Worm (Caenorhabditis elegans) whole organism, L2 larva: ENCODE measurements around the gene C27F2.4.

Experiments
- R02D3.7 ChIP-seq: fragments of 150-350 bp; optimal IDR thresholded peaks from 2 replicates; lab custom pipeline; 2014; ENCODE audit warnings: missing biosample characterization, missing genetic modification characterization
- ama-1 ChIP-seq: fragments of 150-350 bp; optimal IDR thresholded peaks from 2 replicates; lab custom pipeline; 2018; ENCODE audit warnings: inconsistent platforms
- elt-1 ChIP-seq: fragments of 150-350 bp; optimal IDR thresholded peaks from 2 replicates; lab custom pipeline; 2014; ENCODE audit warnings: missing biosample characterization, missing genetic modification characterization
- elt-3 ChIP-seq: sonication (generic microtip); optimal IDR thresholded peaks from 2 replicates; lab custom pipeline; 2017; ENCODE audit warnings: missing biosample characterization, missing genetic modification characterization
- lin-11 ChIP-seq: fragments of 150-350 bp; sonication (generic microtip); optimal IDR thresholded peaks from 2 replicates; lab custom pipeline; 2014; ENCODE audit warnings: missing biosample characterization, missing genetic modification characterization, inconsistent platforms, mixed read lengths
- nhr-10 ChIP-seq: sonication (generic microtip); optimal IDR thresholded peaks from 2 replicates; lab custom pipeline; 2017; ENCODE audit warnings: missing biosample characterization, missing genetic modification characterization
- nhr-12 ChIP-seq: fragments of 150-350 bp; optimal IDR thresholded peaks from 2 replicates; lab custom pipeline; 2014; ENCODE audit warnings: missing biosample characterization, missing genetic modification characterization
- nhr-237 ChIP-seq: fragments of 150-350 bp; optimal IDR thresholded peaks from 2 replicates; lab custom pipeline; 2014; ENCODE audit warnings: missing biosample characterization, missing genetic modification characterization
- nhr-77 ChIP-seq: fragments of 150-350 bp; optimal IDR thresholded peaks from 2 replicates; lab custom pipeline; 2014; ENCODE audit warnings: missing biosample characterization, missing genetic modification characterization
- peb-1 ChIP-seq: fragments of 150-350 bp; optimal IDR thresholded peaks from 2 replicates; lab custom pipeline; 2014; ENCODE audit warnings: missing biosample characterization, missing genetic modification characterization
- snpc-4 ChIP-seq: fragments of 150-350 bp; optimal IDR thresholded peaks from 2 replicates; lab custom pipeline; 2014; ENCODE audit warnings: missing biosample characterization, missing genetic modification characterization
- ztf-4 ChIP-seq: fragments of 150-350 bp; optimal IDR thresholded peaks from 2 replicates; lab custom pipeline; 2014; ENCODE audit warnings: missing biosample characterization, missing genetic modification characterization

ce11 chrIII:4944213-4944612 lies 15.9 kb downstream of the C27F2.4 start, which contains the start of gene ntl-9:
- TF ChIP-seq R02D3.7 (tag; lab: Kevin White, UChicago) = no peak
- TF ChIP-seq snpc-4 = no peak
- no peak for TF ChIP-seq peb-1 (tag; lab: Kevin White, UChicago)
- TF ChIP-seq nhr-77 (tag; lab: Kevin White, UChicago) = no peak
- TF ChIP-seq ztf-4 = no peak
- TF ChIP-seq nhr-12 (tag; lab: Kevin White, UChicago) = no peak
- no peak for TF ChIP-seq nhr-237 (tag; lab: Kevin White, UChicago)
- no peak for TF ChIP-seq elt-3 (tag; lab: Kevin White, UChicago)
- no peak for TF ChIP-seq nhr-10 (tag; lab: Kevin White, UChicago)
- no peak for TF ChIP-seq ama-1
- TF ChIP-seq lin-11 (tag; lab: Kevin White, UChicago) = no peak
- no peak for TF ChIP-seq elt-1 (tag; lab: Kevin White, UChicago)
